Worm (Caenorhabditis elegans) whole organism, midembryonic: ENCODE results near the gene tmem-145.

Experiments used
- cog-1 ChIP-seq: sonication (generic microtip); optimal IDR thresholded peaks from 2 replicates; lab custom pipeline; 2016; ENCODE audit warnings: missing genetic modification characterization, missing compliant biosample characterization
- flt-1 ChIP-seq: fragments of 200-800 bp; sonication (Bioruptor generic); IDR thresholded peaks from 2 replicates; pipeline ENCODE4 v1.3.6; 2022; ENCODE audit warnings: missing genetic modification characterization, missing compliant biosample characterization

ce11 chrX:12121285-12121684 lies 47.6 kb upstream of the tmem-145 start, which contains the start of gene lgc-17:
- TF ChIP-seq flt-1 (GFP tag; lab: Robert Waterston, UW) (no peak), cog-1 (tag; lab: Kevin White, UChicago) (no peak)
